Fruit fly (Drosophila melanogaster) whole organism, embryonic: ENCODE data around the gene simj.

Experiments
- BtbVII ChIP-seq: fragments of 200-800 bp; sonication (Bioruptor generic); optimal IDR thresholded peaks from 3 replicates; lab custom pipeline; 2017; ENCODE audit warnings: missing biosample characterization, mild to moderate bottlenecking, missing genetic modification characterization
- CG10209 ChIP-seq: fragments of 200-800 bp; sonication (Bioruptor generic); optimal IDR thresholded peaks from 3 replicates; lab custom pipeline; 2017; ENCODE audit warnings: missing biosample characterization, mild to moderate bottlenecking, missing genetic modification characterization, missing genetic modification reagents
- CG10274 ChIP-seq: fragments of 200-800 bp; sonication (Bioruptor generic); optimal IDR thresholded peaks from 3 replicates; lab custom pipeline; 2017; ENCODE audit warnings: missing biosample characterization, mild to moderate bottlenecking, missing genetic modification characterization
- CG10462 ChIP-seq: fragments of 200-800 bp; sonication (Bioruptor generic); optimal IDR thresholded peaks from 2 replicates; lab custom pipeline; 2016; ENCODE audit warnings: missing biosample characterization, missing genetic modification characterization
- CG12299 ChIP-seq: fragments of 200-800 bp; sonication (Bioruptor generic); optimal IDR thresholded peaks from 2 replicates; lab custom pipeline; 2018; ENCODE audit warnings: missing biosample characterization, mild to moderate bottlenecking, missing genetic modification characterization
- CG13287 ChIP-seq: fragments of 200-800 bp; sonication (Bioruptor generic); IDR thresholded peaks from 2 replicates; pipeline ENCODE4 v1.3.6; 2022; ENCODE audit warnings: missing biosample characterization, missing genetic modification characterization; ENCODE audit not compliant: partially characterized antibody
- CG13624 ChIP-seq: fragments of 200-800 bp; sonication (Bioruptor generic); optimal IDR thresholded peaks from 2 replicates; lab custom pipeline; 2016; ENCODE audit warnings: missing biosample characterization, missing genetic modification characterization
- CG14667 ChIP-seq: fragments of 200-800 bp; sonication (Bioruptor generic); IDR thresholded peaks from 2 replicates; pipeline ENCODE4 v1.3.6; 2022; ENCODE audit warnings: missing biosample characterization, missing genetic modification characterization
- CG14965 ChIP-seq: fragments of 200-800 bp; sonication (Bioruptor generic); optimal IDR thresholded peaks from 2 replicates; lab custom pipeline; 2016; ENCODE audit warnings: missing biosample characterization, missing genetic modification characterization, borderline replicate concordance
- CG15073 ChIP-seq: fragments of 200-800 bp; sonication (Bioruptor generic); optimal IDR thresholded peaks from 2 replicates; lab custom pipeline; 2016; ENCODE audit warnings: missing biosample characterization, missing genetic modification characterization
- CG1602 ChIP-seq: fragments of 200-800 bp; sonication (Bioruptor generic); optimal IDR thresholded peaks from 3 replicates; lab custom pipeline; 2016; ENCODE audit warnings: missing biosample characterization, missing genetic modification characterization
- CG16815 ChIP-seq: fragments of 200-800 bp; sonication (Bioruptor generic); optimal IDR thresholded peaks from 3 replicates; lab custom pipeline; 2017; ENCODE audit warnings: missing biosample characterization, mild to moderate bottlenecking, missing genetic modification characterization
- CG17568 ChIP-seq: fragments of 200-800 bp; sonication (Bioruptor generic); optimal IDR thresholded peaks from 2 replicates; lab custom pipeline; 2018; ENCODE audit warnings: missing biosample characterization, mild to moderate bottlenecking, missing genetic modification characterization, moderate library complexity
- CG2116 ChIP-seq: fragments of 200-800 bp; sonication (Bioruptor generic); optimal IDR thresholded peaks from 3 replicates; lab custom pipeline; 2018; ENCODE audit warnings: missing biosample characterization, mild to moderate bottlenecking, missing genetic modification characterization
- CG2199 ChIP-seq: fragments of 200-800 bp; sonication (Bioruptor generic); IDR thresholded peaks from 3 replicates; pipeline ENCODE4 v1.3.6; 2022; ENCODE audit warnings: missing biosample characterization, missing genetic modification characterization
- CG31224 ChIP-seq: fragments of 200-800 bp; sonication (Bioruptor generic); IDR thresholded peaks from 2 replicates; pipeline ENCODE4 v1.3.6; 2022; ENCODE audit warnings: missing biosample characterization, missing genetic modification characterization
- CG4617 ChIP-seq: fragments of 200-800 bp; sonication (Bioruptor generic); optimal IDR thresholded peaks from 3 replicates; lab custom pipeline; 2016; ENCODE audit warnings: missing biosample characterization, missing genetic modification characterization, borderline replicate concordance
- CG5953 ChIP-seq: fragments of 200-800 bp; sonication (Bioruptor generic); IDR thresholded peaks from 2 replicates; pipeline ENCODE4 v1.3.6; 2022; ENCODE audit warnings: missing biosample characterization, missing genetic modification characterization
- CG6272 ChIP-seq: fragments of 200-800 bp; sonication (Bioruptor generic); IDR thresholded peaks from 2 replicates; pipeline ENCODE4 v1.3.6; 2022; ENCODE audit warnings: missing biosample characterization, missing genetic modification characterization
- CG6654 ChIP-seq: fragments of 200-800 bp; sonication (Bioruptor generic); optimal IDR thresholded peaks from 2 replicates; lab custom pipeline; 2017; ENCODE audit warnings: missing biosample characterization, mild to moderate bottlenecking, missing genetic modification characterization
- CG6689 ChIP-seq: fragments of 200-800 bp; sonication (Bioruptor generic); IDR thresholded peaks from 2 replicates; pipeline ENCODE4 v1.3.6; 2022; ENCODE audit warnings: missing biosample characterization, missing genetic modification characterization
- CG6765 ChIP-seq: fragments of 200-800 bp; sonication (Bioruptor generic); optimal IDR thresholded peaks from 3 replicates; lab custom pipeline; 2017; ENCODE audit warnings: missing biosample characterization, mild to moderate bottlenecking, missing genetic modification characterization
- CG8765 ChIP-seq: fragments of 200-800 bp; sonication (Bioruptor generic); IDR thresholded peaks from 2 replicates; pipeline ENCODE4 v1.3.6; 2022; ENCODE audit warnings: missing biosample characterization, missing genetic modification characterization
- Fer1 ChIP-seq: fragments of 200-800 bp; sonication (Bioruptor generic); optimal IDR thresholded peaks from 2 replicates; lab custom pipeline; 2017; ENCODE audit warnings: missing biosample characterization, mild to moderate bottlenecking, missing genetic modification characterization
- Mes4 ChIP-seq: fragments of 200-800 bp; sonication (Bioruptor generic); optimal IDR thresholded peaks from 2 replicates; lab custom pipeline; 2016; ENCODE audit warnings: missing biosample characterization, missing genetic modification characterization
- Optix ChIP-seq: fragments of 200-800 bp; sonication (Bioruptor generic); IDR thresholded peaks from 3 replicates; pipeline ENCODE4 v1.3.6; 2022; ENCODE audit warnings: missing biosample characterization, missing genetic modification characterization
- Pdp1 ChIP-seq, 2 experiments: fragments of 200-800 bp; sonication (Bioruptor generic); optimal IDR thresholded peaks; 3 replicates each; lab custom pipeline; 2016; ENCODE audit warnings: missing biosample characterization in 2 of 2, missing genetic modification characterization in 2 of 2, mild to moderate bottlenecking in 1 of 2, moderate library complexity in 1 of 2
- Sox102F ChIP-seq: fragments of 200-800 bp; sonication (Bioruptor generic); optimal IDR thresholded peaks from 2 replicates; lab custom pipeline; 2018; ENCODE audit warnings: missing biosample characterization, mild to moderate bottlenecking, missing genetic modification characterization, moderate library complexity
- Xrp1 ChIP-seq: fragments of 200-800 bp; sonication (Bioruptor generic); IDR thresholded peaks from 2 replicates; pipeline ENCODE4 v1.3.6; 2022; ENCODE audit warnings: missing biosample characterization, missing genetic modification characterization
- amos ChIP-seq: fragments of 200-800 bp; sonication (Bioruptor generic); IDR thresholded peaks from 2 replicates; pipeline ENCODE4 v1.3.6; 2022; ENCODE audit warnings: missing biosample characterization, missing genetic modification characterization; ENCODE audit not compliant: partially characterized antibody
- bigmax ChIP-seq: fragments of 200-800 bp; sonication (Bioruptor generic); optimal IDR thresholded peaks from 2 replicates; lab custom pipeline; 2018; ENCODE audit warnings: missing biosample characterization, mild to moderate bottlenecking, missing genetic modification characterization
- br ChIP-seq: fragments of >200 bp; optimal IDR thresholded peaks from 2 replicates; lab custom pipeline; 2017
- cato ChIP-seq: fragments of 200-800 bp; sonication (Bioruptor generic); optimal IDR thresholded peaks from 2 replicates; lab custom pipeline; 2016; ENCODE audit warnings: missing biosample characterization, missing genetic modification characterization, borderline replicate concordance
- esg ChIP-seq: fragments of 200-800 bp; sonication (Bioruptor generic); conservative IDR thresholded peaks from 2 replicates; pipeline ENCODE4 v1.3.6; 2022; ENCODE audit warnings: missing biosample characterization, missing genetic modification characterization
- exex ChIP-seq: fragments of 200-800 bp; sonication (Bioruptor generic); optimal IDR thresholded peaks from 4 replicates; lab custom pipeline; 2018; ENCODE audit warnings: missing biosample characterization, mild to moderate bottlenecking, missing genetic modification characterization, moderate library complexity
- eyg ChIP-seq: fragments of 200-800 bp; sonication (Bioruptor generic); optimal IDR thresholded peaks from 3 replicates; lab custom pipeline; 2016; ENCODE audit warnings: missing biosample characterization, missing genetic modification characterization
- gfzf ChIP-seq: fragments of 200-800 bp; sonication (Bioruptor generic); optimal IDR thresholded peaks from 2 replicates; lab custom pipeline; 2016; ENCODE audit warnings: missing biosample characterization, mild to moderate bottlenecking, missing genetic modification characterization, moderate library complexity
- gt ChIP-seq: fragments of 200-800 bp; sonication (Bioruptor generic); IDR thresholded peaks from 2 replicates; pipeline ENCODE4 v1.3.6; 2022; ENCODE audit warnings: missing biosample characterization, missing genetic modification characterization
- hb ChIP-seq: fragments of 200-800 bp; sonication (Bioruptor generic); IDR thresholded peaks from 3 replicates; pipeline ENCODE4 v1.3.6; 2022; ENCODE audit warnings: missing biosample characterization, missing genetic modification characterization; ENCODE audit not compliant: partially characterized antibody
- kni ChIP-seq: fragments of 200-800 bp; sonication (Bioruptor generic); optimal IDR thresholded peaks from 3 replicates; lab custom pipeline; 2017; ENCODE audit warnings: mild to moderate bottlenecking, missing biosample characterization, missing genetic modification reagents, missing genetic modification characterization
- lab ChIP-seq: fragments of 200-800 bp; sonication (Bioruptor generic); optimal IDR thresholded peaks from 3 replicates; lab custom pipeline; 2017; ENCODE audit warnings: missing biosample characterization, missing genetic modification characterization, mild to moderate bottlenecking, moderate library complexity, missing genetic modification reagents
- lola ChIP-seq, 3 experiments: fragments of >200 bp in 2 of 3; fragments of 200-800 bp in 1 of 3; sonication (Bioruptor generic) in 1 of 3; optimal IDR thresholded peaks; 2 replicates each; lab custom pipeline; 2017 to 2019; ENCODE audit warnings: missing biosample characterization in 3 of 3, missing genetic modification characterization in 3 of 3, mild to moderate bottlenecking in 1 of 3, moderate library complexity in 1 of 3
- onecut ChIP-seq: fragments of 200-800 bp; sonication (Bioruptor generic); IDR thresholded peaks from 2 replicates; pipeline ENCODE4 v1.3.6; 2022; ENCODE audit warnings: missing biosample characterization, missing genetic modification characterization
- peb ChIP-seq: fragments of 200-800 bp; sonication (Bioruptor generic); IDR thresholded peaks from 2 replicates; pipeline ENCODE4 v1.3.6; 2022; ENCODE audit warnings: missing biosample characterization, missing genetic modification characterization
- psq ChIP-seq: fragments of 200-800 bp; sonication (Bioruptor generic); optimal IDR thresholded peaks from 2 replicates; lab custom pipeline; 2017; ENCODE audit warnings: missing biosample characterization, missing genetic modification characterization
- rib ChIP-seq: fragments of 200-800 bp; sonication (Bioruptor generic); IDR thresholded peaks from 2 replicates; pipeline ENCODE4 v1.3.6; 2022; ENCODE audit warnings: missing biosample characterization, missing genetic modification characterization
- sens-2 ChIP-seq: fragments of 200-800 bp; sonication (Bioruptor generic); IDR thresholded peaks from 2 replicates; pipeline ENCODE4 v1.3.6; 2022; ENCODE audit warnings: missing biosample characterization, missing genetic modification characterization
- sima ChIP-seq: fragments of 200-800 bp; sonication (Bioruptor generic); optimal IDR thresholded peaks from 2 replicates; lab custom pipeline; 2016; ENCODE audit warnings: missing biosample characterization, missing genetic modification characterization
- tap ChIP-seq: fragments of 200-800 bp; optimal IDR thresholded peaks from 3 replicates; lab custom pipeline; 2019; ENCODE audit warnings: missing biosample characterization, mild to moderate bottlenecking, missing genetic modification characterization, moderate library complexity
- wek ChIP-seq: fragments of 200-800 bp; sonication (Bioruptor generic); optimal IDR thresholded peaks from 3 replicates; lab custom pipeline; 2018; ENCODE audit warnings: missing biosample characterization, mild to moderate bottlenecking, missing genetic modification characterization, moderate library complexity

simj gene

DNA sequence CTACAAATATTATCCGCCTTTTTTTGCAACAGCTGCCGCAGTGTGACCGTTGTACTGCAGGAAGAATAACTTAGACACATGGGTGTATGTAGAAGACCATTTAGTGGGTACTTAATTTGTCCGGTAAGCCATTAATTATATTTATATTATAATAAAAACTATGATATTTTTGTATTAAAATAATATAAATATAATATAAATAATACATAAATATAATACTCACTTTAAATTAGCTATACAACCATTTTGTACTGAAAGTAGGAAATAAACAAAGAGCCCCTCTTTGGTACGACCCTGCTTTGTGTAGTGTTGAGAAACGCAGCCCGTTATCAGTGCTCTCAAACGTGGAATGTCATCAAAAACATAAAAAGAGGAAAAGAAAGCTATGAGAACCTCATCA lies 26.7 kb upstream of the simj start, which contains the start of gene Cnep1r2 (continued):
- TF ChIP-seq gt (GFP tag; lab: Robert Waterston, UW) (peak; percentile 84), CG10274 (peak; percentile 65), wek (GFP tag; lab: Kevin White, UChicago) (peak; percentile 8), amos (no peak), bigmax (GFP tag; lab: Kevin White, UChicago) (peak; percentile 48), BtbVII (GFP tag; lab: Kevin White, UChicago) (peak; percentile 86), CG2199 (GFP tag; lab: Robert Waterston, UW) (peak; percentile 90), sima (GFP tag; lab: Kevin White, UChicago) (no peak), kni (GFP tag; lab: Kevin White, UChicago) (no peak), eyg (no peak), lola (GFP tag; optimal IDR thresholded peaks at IDR 0.05; lab: Kevin White, UChicago) (peak in 1 of 3 experiments; percentile 97), CG1602 (GFP tag; lab: Kevin White, UChicago) (peak; percentile 96), CG6689 (GFP tag; lab: Robert Waterston, UW) (peak; percentile 97), Mes4 (GFP tag; lab: Kevin White, UChicago) (no peak), CG13287 (GFP tag; lab: Robert Waterston, UW) (peak; percentile 27; the same call in 1 of the 2 replicates), CG8765 (GFP tag; lab: Robert Waterston, UW) (peak; percentile 89), CG10462 (peak; percentile 80), Optix (peak; percentile 80; the same call in 2 of the 3 replicates), Xrp1 (GFP tag; lab: Robert Waterston, UW) (peak; percentile 98), CG14965 (no peak), esg (peak; percentile 96), onecut (peak; percentile 80), CG5953 (GFP tag; lab: Robert Waterston, UW) (peak; percentile 84), br (lab: Kevin White, UChicago) (no peak), Sox102F (peak; percentile 96), CG14667 (GFP tag; lab: Robert Waterston, UW) (peak; percentile 95), CG2116 (peak; percentile 80), CG31224 (peak; percentile 93), tap (tag; lab: Kevin White, UChicago) (peak; percentile 91), peb (GFP tag; lab: Robert Waterston, UW) (peak; percentile 77), CG12299 (tag; lab: Kevin White, UChicago) (peak; percentile 96), hb (no peak), Pdp1 (GFP tag; optimal IDR thresholded peaks at IDR 0.05; lab: Kevin White, UChicago) (peak; percentile 67 to 71), CG10209 (GFP tag; lab: Kevin White, UChicago) (peak; percentile 97), CG6272 (peak; percentile 94), CG16815 (peak; percentile 95), CG6765 (GFP tag; lab: Kevin White, UChicago) (peak; percentile 94), rib (GFP tag; lab: Robert Waterston, UW) (peak; percentile 88), cato (GFP tag; lab: Kevin White, UChicago) (peak; percentile 88), Fer1 (GFP tag; lab: Kevin White, UChicago) (peak; percentile 95), CG15073 (GFP tag; lab: Kevin White, UChicago) (peak; percentile 55), sens-2 (GFP tag; lab: Robert Waterston, UW) (peak; percentile 72; the same call in 1 of the 2 replicates), psq (GFP tag; lab: Kevin White, UChicago) (peak; percentile 83), CG6654 (GFP tag; lab: Kevin White, UChicago) (peak; percentile 79), CG17568 (GFP tag; lab: Kevin White, UChicago) (peak; percentile 88), CG4617 (peak; percentile 94), exex (tag; lab: Kevin White, UChicago) (peak; percentile 84), lab (GFP tag; lab: Kevin White, UChicago) (peak; percentile 96), CG13624 (peak; percentile 63), gfzf (GFP tag; lab: Kevin White, UChicago) (peak; percentile 47)
